Fruit fly (Drosophila melanogaster) whole organism, prepupa: ENCODE measurements around the gene trol.

Experiments used
- CG16779 ChIP-seq: fragments of 200-800 bp; sonication (Bioruptor generic); optimal IDR thresholded peaks from 3 replicates; lab custom pipeline; 2017; ENCODE audit warnings: missing biosample characterization, mild to moderate bottlenecking, missing genetic modification characterization
- CG6276 ChIP-seq: fragments of 200-800 bp; sonication (Bioruptor generic); optimal IDR thresholded peaks from 2 replicates; lab custom pipeline; 2017; ENCODE audit warnings: missing biosample characterization, mild to moderate bottlenecking, missing genetic modification characterization
- CG8319 ChIP-seq: fragments of 200-800 bp; sonication (Bioruptor generic); optimal IDR thresholded peaks from 3 replicates; lab custom pipeline; 2016; ENCODE audit warnings: missing biosample characterization, missing genetic modification characterization
- CG8632 ChIP-seq: fragments of 200-800 bp; sonication (Bioruptor generic); optimal IDR thresholded peaks from 3 replicates; lab custom pipeline; 2016; ENCODE audit warnings: missing biosample characterization, missing genetic modification characterization
- Eip75B ChIP-seq: fragments of 200-800 bp; sonication (Bioruptor generic); optimal IDR thresholded peaks from 3 replicates; lab custom pipeline; 2016; ENCODE audit warnings: missing biosample characterization, missing genetic modification characterization
- Ets21C ChIP-seq: fragments of 200-800 bp; sonication (Bioruptor generic); optimal IDR thresholded peaks from 3 replicates; lab custom pipeline; 2016; ENCODE audit warnings: missing biosample characterization, missing genetic modification characterization
- Gug ChIP-seq: fragments of 200-800 bp; sonication (Bioruptor generic); IDR thresholded peaks from 2 replicates; pipeline ENCODE4 v1.3.6; 2022; ENCODE audit warnings: missing biosample characterization, missing genetic modification characterization
- Lpt ChIP-seq: fragments of 200-800 bp; sonication (Bioruptor generic); optimal IDR thresholded peaks from 3 replicates; lab custom pipeline; 2016; ENCODE audit warnings: missing biosample characterization, missing genetic modification characterization
- Met ChIP-seq: fragments of 200-800 bp; sonication (Bioruptor generic); optimal IDR thresholded peaks from 3 replicates; lab custom pipeline; 2016; ENCODE audit warnings: missing biosample characterization, missing genetic modification characterization
- OdsH ChIP-seq: fragments of 200-800 bp; sonication (Bioruptor generic); optimal IDR thresholded peaks from 3 replicates; lab custom pipeline; 2016; ENCODE audit warnings: missing biosample characterization, missing genetic modification characterization
- topi ChIP-seq: fragments of 200-800 bp; sonication (Bioruptor generic); optimal IDR thresholded peaks from 3 replicates; lab custom pipeline; 2016; ENCODE audit warnings: missing biosample characterization, missing genetic modification characterization
- vri ChIP-seq: fragments of 200-800 bp; sonication (Bioruptor generic); optimal IDR thresholded peaks from 3 replicates; lab custom pipeline; 2016; ENCODE audit warnings: missing biosample characterization, mild to moderate bottlenecking, missing genetic modification characterization

DNA sequence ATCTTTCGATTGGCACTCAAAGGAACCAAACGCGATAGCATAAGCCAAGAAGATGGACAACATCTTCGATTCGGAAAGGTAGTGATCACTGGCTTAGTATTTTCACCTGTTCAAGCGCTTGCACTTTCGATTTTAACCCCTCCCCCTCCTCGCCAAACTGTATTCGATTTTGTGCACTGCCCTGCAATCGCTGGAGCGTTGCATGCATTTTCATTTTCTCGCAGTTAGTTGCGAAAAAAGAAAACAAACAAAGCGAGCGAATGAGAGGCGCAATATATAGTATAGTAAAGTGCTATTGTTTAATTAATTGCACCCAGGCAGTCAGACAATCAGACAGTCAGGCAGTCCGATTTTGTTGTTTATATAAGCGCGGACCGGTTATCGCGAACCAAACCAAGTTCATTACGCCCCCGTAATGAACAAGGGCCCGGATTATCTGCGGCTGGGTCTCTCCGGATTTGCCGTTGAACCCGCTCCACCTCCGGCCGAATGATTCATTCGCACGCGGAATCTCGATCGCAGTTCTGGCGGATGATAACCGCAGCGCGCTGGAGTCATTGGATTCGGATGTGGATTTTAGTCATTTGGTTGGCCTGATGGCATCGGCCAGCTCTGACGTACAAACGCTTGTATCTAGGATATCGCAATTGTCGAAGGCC is 48.0 kb upstream of the trol start:
- TF ChIP-seq Ets21C: no peak
- TF ChIP-seq CG8319 (GFP tag; lab: Kevin White, UChicago): no peak
- no peak for TF ChIP-seq Eip75B (GFP tag; lab: Kevin White, UChicago)
- TF ChIP-seq topi (GFP tag; lab: Kevin White, UChicago): no peak
- no peak for TF ChIP-seq Met (GFP tag; lab: Kevin White, UChicago)
- no peak for TF ChIP-seq CG16779 (tag; lab: Kevin White, UChicago)
- no peak for TF ChIP-seq vri
- no peak for TF ChIP-seq OdsH
- no peak for TF ChIP-seq Lpt (GFP tag; lab: Kevin White, UChicago)
- no peak for TF ChIP-seq CG6276 (GFP tag; lab: Kevin White, UChicago)
- no peak for TF ChIP-seq CG8632 (GFP tag; lab: Kevin White, UChicago)
- TF ChIP-seq Gug (GFP tag; lab: Robert Waterston, UW): no peak
